Worm (Caenorhabditis elegans) whole organism, L4 larva: ENCODE measurements around the gene col-37.

Source experiments
- ZK337.2 ChIP-seq: fragments of 200-800 bp; sonication (Bioruptor generic); IDR thresholded peaks from 2 replicates; pipeline ENCODE4 v1.3.6; 2022; ENCODE audit warnings: missing genetic modification reagents, missing genetic modification characterization, missing compliant biosample characterization
- aly-2 ChIP-seq: sonication (generic microtip); optimal IDR thresholded peaks from 2 replicates; lab custom pipeline; 2018; ENCODE audit warnings: missing biosample characterization, missing genetic modification characterization
- ceh-28 ChIP-seq: fragments of 150-350 bp; optimal IDR thresholded peaks from 2 replicates; lab custom pipeline; 2014; ENCODE audit warnings: missing biosample characterization, missing genetic modification reagents, missing genetic modification characterization
- mep-1 ChIP-seq: fragments of 150-350 bp; sonication (generic microtip); optimal IDR thresholded peaks from 3 replicates; lab custom pipeline; 2014; ENCODE audit warnings: missing biosample characterization, missing genetic modification characterization
- mes-2 ChIP-seq: sonication (generic microtip); optimal IDR thresholded peaks from 2 replicates; lab custom pipeline; 2016; ENCODE audit warnings: missing genotype, mild to moderate bottlenecking, missing genetic modification characterization, missing compliant biosample characterization; ENCODE audit not compliant: poor library complexity, severe bottlenecking
- nhr-102 ChIP-seq: sonication (generic microtip); optimal IDR thresholded peaks from 2 replicates; lab custom pipeline; 2016; ENCODE audit warnings: mild to moderate bottlenecking, missing genetic modification characterization, moderate library complexity, missing compliant biosample characterization
- nhr-25 ChIP-seq: sonication (generic microtip); optimal IDR thresholded peaks from 2 replicates; lab custom pipeline; 2017; ENCODE audit warnings: missing genetic modification characterization, mild to moderate bottlenecking, missing compliant biosample characterization, antibody characterized with exemption, moderate library complexity, borderline replicate concordance; ENCODE audit not compliant: insufficient read depth
- nhr-28 ChIP-seq: fragments of 150-350 bp; optimal IDR thresholded peaks from 2 replicates; lab custom pipeline; 2014; ENCODE audit warnings: missing biosample characterization, missing genetic modification characterization
- unc-39 ChIP-seq: sonication (generic microtip); optimal IDR thresholded peaks from 2 replicates; lab custom pipeline; 2017; ENCODE audit warnings: missing biosample characterization, missing genetic modification characterization
- unc-62 ChIP-seq, 3 experiments: fragments of 150-350 bp in 1 of 3; sonication (generic microtip); optimal IDR thresholded peaks in 2 of 3; peaks in 1 of 3; 1 replicate in 1 of 3; 2 replicates in 2 of 3; lab custom pipeline; 2014 to 2017; ENCODE audit warnings: missing biosample characterization in 3 of 3, missing genetic modification characterization in 3 of 3, missing genetic modification reagents in 3 of 3, missing genotype in 1 of 3
- zag-1 ChIP-seq: fragments of 150-350 bp; optimal IDR thresholded peaks from 2 replicates; lab custom pipeline; 2014; ENCODE audit warnings: missing biosample characterization, missing genetic modification characterization
- zfp-2 ChIP-seq: sonication (generic microtip); optimal IDR thresholded peaks from 2 replicates; lab custom pipeline; 2016; ENCODE audit warnings: mild to moderate bottlenecking, missing genetic modification characterization, missing compliant biosample characterization

DNA sequence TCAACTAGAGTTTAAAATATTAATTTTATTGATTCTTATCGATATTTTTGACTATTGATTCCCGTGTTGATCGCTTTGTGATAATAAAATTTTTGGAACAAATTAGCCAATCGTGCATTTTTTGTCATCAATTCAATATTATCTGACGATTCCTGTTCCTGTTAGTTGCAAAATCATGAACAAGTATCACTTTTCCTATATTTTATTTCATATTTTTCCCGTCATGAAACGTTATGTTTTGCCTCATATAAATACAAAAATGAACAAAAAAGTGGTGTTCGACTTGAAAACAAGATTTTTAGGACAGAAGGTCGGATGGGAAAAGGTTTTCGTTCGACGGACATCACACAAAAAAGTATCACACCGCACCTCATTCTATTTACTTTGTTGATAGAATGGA lies 46.3 kb downstream of the col-37 start, which contains the start of gene C13C4.6:
- TF ChIP-seq zag-1 (tag; lab: Kevin White, UChicago) = no peak
- no peak for TF ChIP-seq unc-62 (GFP tag; optimal IDR thresholded peaks at IDR 0.05 in 1 of 2; lab: Kevin White, UChicago)
- TF ChIP-seq unc-62 (tag; optimal IDR thresholded peaks at IDR 0.05; lab: Kevin White, UChicago) = no peak
- TF ChIP-seq aly-2 (tag; lab: Kevin White, UChicago) = no peak
- no peak for TF ChIP-seq ceh-28
- TF ChIP-seq nhr-25 = no peak
- no peak for TF ChIP-seq ZK337.2 (GFP tag; lab: Robert Waterston, UW)
- no peak for TF ChIP-seq unc-39 (tag; lab: Kevin White, UChicago)
- TF ChIP-seq mep-1 (tag; lab: Kevin White, UChicago) = no peak
- no peak for TF ChIP-seq nhr-28 (tag; lab: Kevin White, UChicago)
- TF ChIP-seq zfp-2 (tag; lab: Kevin White, UChicago) = no peak
- no peak for TF ChIP-seq nhr-102 (tag; lab: Kevin White, UChicago)
- no peak for TF ChIP-seq mes-2 (tag; lab: Kevin White, UChicago)
